Worm (Caenorhabditis elegans): ENCODE results near the gene srh-48.

srh-48 gene

ce11 chrII:9336651-9337050 is 43.2 kb upstream of the srh-48 start:
- TF ChIP-seq lin-40 (tag; optimal IDR thresholded peaks at IDR 0.05) (no peak), F57A8.1 (GFP tag; optimal IDR thresholded peaks at IDR 0.05) (no peak), hsf-1 (GFP tag; IDR thresholded peaks at IDR 0.05) (peak; percentile 73)

DNA sequence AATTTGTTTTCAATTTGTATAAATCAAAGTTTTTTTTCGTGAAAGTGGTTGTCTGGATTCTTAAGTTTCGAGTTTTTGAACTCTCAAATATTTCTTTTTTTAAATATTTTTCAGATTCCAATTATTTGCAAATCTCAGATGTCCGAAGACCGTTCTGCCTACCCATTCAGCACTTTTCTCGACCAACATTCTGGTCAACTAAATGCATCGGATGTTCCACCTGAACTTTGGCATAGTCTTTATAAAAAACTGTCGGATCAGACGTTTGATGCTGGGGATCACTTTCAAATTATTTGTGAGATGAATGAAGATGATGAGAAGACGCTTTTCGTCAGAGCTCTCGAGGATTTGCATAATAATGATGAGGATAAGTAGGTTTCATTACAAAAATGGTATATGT is 41.0 kb upstream of the srh-48 start, which contains the start of gene ttll-12:
ttll-12 (plus strand) TSS at position 139 of the 400 bp plus-strand sequence.
- TF ChIP-seq nhr-179 (tag; optimal IDR thresholded peaks at IDR 0.05) (no peak), K12H6.12 (tag; optimal IDR thresholded peaks at IDR 0.05) (no peak), B0261.1 (tag; optimal IDR thresholded peaks at IDR 0.05) (no peak), F39B2.1 (GFP tag; IDR thresholded peaks at IDR 0.05) (no peak), ama-1 (optimal IDR thresholded peaks at IDR 0.05) (no peak), ama-1 (GFP tag; optimal IDR thresholded peaks at IDR 0.05) (no peak), nhr-120 (GFP tag; IDR thresholded peaks at IDR 0.05) (no peak), pbrm-1 (GFP tag; IDR thresholded peaks at IDR 0.05) (no peak), attf-5 (GFP tag; optimal IDR thresholded peaks at IDR 0.05) (no peak), lsl-1 (GFP tag; optimal IDR thresholded peaks at IDR 0.05) (no peak), let-607 (tag; optimal IDR thresholded peaks at IDR 0.05) (no peak), mel-28 (tag; optimal IDR thresholded peaks at IDR 0.05; ENCODE audit: borderline replicate concordance) (no peak), chd-7 (tag; optimal IDR thresholded peaks at IDR 0.05) (no peak), atf-7 (tag; optimal IDR thresholded peaks at IDR 0.05) (no peak), Y53F4B.3 (GFP tag; IDR thresholded peaks at IDR 0.05) (no peak), snpc-3.4 (tag; optimal IDR thresholded peaks at IDR 0.05) (no peak)

DNA sequence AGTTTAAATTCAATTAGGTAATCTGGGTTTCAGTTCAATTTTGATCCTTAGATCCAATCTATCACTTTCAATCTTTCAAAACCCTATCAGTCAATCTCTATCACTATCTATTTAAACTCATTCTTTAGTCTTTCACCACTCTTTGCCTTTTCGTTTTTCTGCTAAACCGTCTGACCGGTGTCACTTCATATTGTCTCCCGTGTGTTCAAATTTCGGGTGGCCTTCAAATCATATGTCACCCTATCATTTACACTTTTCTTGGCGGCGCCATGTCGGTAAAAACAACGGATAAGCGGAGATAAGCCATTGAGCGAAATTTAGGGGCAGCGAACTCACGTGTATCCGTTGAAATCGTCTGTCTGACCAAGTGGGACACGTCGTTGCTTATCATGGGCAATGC is 35.9 kb upstream of the srh-48 start:
- TF ChIP-seq chd-7 (tag; optimal IDR thresholded peaks at IDR 0.05) (no peak), cebp-2 (GFP tag; IDR thresholded peaks at IDR 0.05) (no peak), rec-8 (tag; optimal IDR thresholded peaks at IDR 0.05) (no peak), unc-62 (GFP tag; optimal IDR thresholded peaks at IDR 0.05) (no peak), ets-4 (GFP tag; optimal IDR thresholded peaks at IDR 0.05) (no peak), T26A5.8 (tag; optimal IDR thresholded peaks at IDR 0.05) (no peak), mel-28 (tag; optimal IDR thresholded peaks at IDR 0.05; ENCODE audit: borderline replicate concordance) (no peak), egrh-3 (GFP tag; IDR thresholded peaks at IDR 0.05) (no peak)

- TF ChIP-seq nhr-27 (tag; optimal IDR thresholded peaks at IDR 0.05) = no peak
- TF ChIP-seq Y53F4B.3 (GFP tag; IDR thresholded peaks at IDR 0.05) = no peak
- no peak for TF ChIP-seq egl-18 (GFP tag; IDR thresholded peaks at IDR 0.05)
- no peak for TF ChIP-seq dpff-1 (tag; optimal IDR thresholded peaks at IDR 0.05)
- TF ChIP-seq lin-35 (GFP tag; optimal IDR thresholded peaks at IDR 0.05) = no peak
- TF ChIP-seq him-1 (tag; optimal IDR thresholded peaks at IDR 0.05) = no peak
These were observed 34.8 kb upstream of the srh-48 start for ce11 chrII:9345116-9345515.

ce11 chrII:9345794-9346193 is 34.1 kb upstream of the srh-48 start:
- TF ChIP-seq ekl-4 (GFP tag; IDR thresholded peaks at IDR 0.05) (no peak), repo-1 (tag; optimal IDR thresholded peaks at IDR 0.05) (no peak), B0336.3 (GFP tag; IDR thresholded peaks at IDR 0.05) (no peak)
